Worm (Caenorhabditis elegans): ENCODE results near the gene cat-4.

DNA sequence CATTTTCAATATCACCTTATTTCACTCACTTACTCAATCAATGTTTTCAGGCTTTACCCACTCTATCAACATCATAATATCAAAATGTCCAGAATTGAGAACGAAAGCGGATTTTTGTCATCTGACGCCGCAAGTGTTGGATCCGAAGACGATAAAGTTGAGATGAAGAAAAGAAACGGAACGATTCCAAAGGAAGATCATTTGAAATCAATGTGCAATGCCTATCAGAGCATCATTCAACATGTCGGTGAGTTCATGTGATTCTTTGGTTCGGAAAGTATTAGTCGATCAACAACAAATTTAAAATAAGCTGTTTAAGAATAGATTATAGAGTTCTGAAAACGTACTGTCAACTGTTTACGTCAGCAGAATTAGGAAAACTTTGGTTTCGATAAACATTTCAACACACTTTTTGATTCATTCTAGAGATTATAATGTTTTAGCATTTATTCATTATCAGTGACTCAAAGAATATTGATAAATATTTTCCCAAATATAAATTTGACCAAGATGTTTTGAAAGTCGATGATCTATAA lies at the start of gene cat-4:
- TF ChIP-seq hnd-1 (tag; optimal IDR thresholded peaks at IDR 0.05) (no peak), tbx-11 (GFP tag; IDR thresholded peaks at IDR 0.05) (no peak), ama-1 (optimal IDR thresholded peaks at IDR 0.05) (no peak), pes-1 (GFP tag; IDR thresholded peaks at IDR 0.05) (no peak), scrt-1 (GFP tag; IDR thresholded peaks at IDR 0.05) (no peak), sea-1 (GFP tag; conservative IDR thresholded peaks at IDR 0.05) (no peak), hmbx-1 (tag; optimal IDR thresholded peaks at IDR 0.05) (no peak), flt-1 (GFP tag; IDR thresholded peaks at IDR 0.05) (no peak), ets-7 (tag; optimal IDR thresholded peaks at IDR 0.05) (no peak), B0310.2 (tag; optimal IDR thresholded peaks at IDR 0.05) (no peak), ceh-36 (tag; optimal IDR thresholded peaks at IDR 0.05) (no peak)

Data from whole organism, early embryonic.